Worm (Caenorhabditis elegans) whole organism, L4 larva: ENCODE measurements around the gene ZK112.4.
A peak's percentile ranks its signal among the peaks of the same experiment; 100 is the strongest.

Experiments used
- F10B5.3 ChIP-seq: sonication (generic microtip); optimal IDR thresholded peaks from 2 replicates; lab custom pipeline; 2016; ENCODE audit warnings: mild to moderate bottlenecking, missing genetic modification characterization, missing compliant biosample characterization
- Y105C5A.15 ChIP-seq: fragments of 200-800 bp; sonication (Bioruptor generic); IDR thresholded peaks from 2 replicates; pipeline ENCODE4 v1.3.6; 2022; ENCODE audit warnings: missing genetic modification characterization, missing compliant biosample characterization
- Y48G9A.11 ChIP-seq: fragments of 200-800 bp; sonication (Bioruptor generic); IDR thresholded peaks from 2 replicates; pipeline ENCODE4 v1.3.6; 2022; ENCODE audit warnings: missing genetic modification reagents, missing genetic modification characterization, missing compliant biosample characterization
- ZK546.5 ChIP-seq, 2 experiments: sonication (generic microtip); optimal IDR thresholded peaks; 2 replicates each; lab custom pipeline; 2017; ENCODE audit warnings: missing biosample characterization in 2 of 2, missing genetic modification characterization in 2 of 2
- arid-1 ChIP-seq: fragments of 200-800 bp; sonication (Bioruptor generic); conservative IDR thresholded peaks from 2 replicates; pipeline ENCODE4 v1.3.6; 2022; ENCODE audit warnings: missing genetic modification reagents, missing genetic modification characterization, missing compliant biosample characterization
- ceh-20 ChIP-seq: fragments of 200-800 bp; sonication (Bioruptor generic); IDR thresholded peaks from 2 replicates; pipeline ENCODE4 v1.3.6; 2022; ENCODE audit warnings: missing genetic modification reagents, missing genetic modification characterization, missing compliant biosample characterization
- ceh-28 ChIP-seq: fragments of 150-350 bp; optimal IDR thresholded peaks from 2 replicates; lab custom pipeline; 2014; ENCODE audit warnings: missing biosample characterization, missing genetic modification reagents, missing genetic modification characterization
- ceh-32 ChIP-seq: sonication (generic microtip); optimal IDR thresholded peaks from 2 replicates; lab custom pipeline; 2016; ENCODE audit warnings: mild to moderate bottlenecking, missing genetic modification characterization, missing compliant biosample characterization; ENCODE audit not compliant: poor library complexity
- ceh-62 ChIP-seq: sonication (generic microtip); optimal IDR thresholded peaks from 2 replicates; lab custom pipeline; 2017; ENCODE audit warnings: missing biosample characterization, missing genetic modification characterization
- cey-2 ChIP-seq: sonication (generic microtip); optimal IDR thresholded peaks from 3 replicates; lab custom pipeline; 2017; ENCODE audit warnings: missing genetic modification characterization, mild to moderate bottlenecking, missing compliant biosample characterization, antibody characterized with exemption, borderline replicate concordance; ENCODE audit not compliant: insufficient read depth
- ctbp-1 ChIP-seq: fragments of 200-800 bp; sonication (Bioruptor generic); IDR thresholded peaks from 2 replicates; pipeline ENCODE4 v1.3.6; 2022; ENCODE audit warnings: missing genetic modification reagents, missing genetic modification characterization, missing compliant biosample characterization
- daf-16 ChIP-seq, 3 experiments: sonication (generic microtip); optimal IDR thresholded peaks; 2 replicates each; lab custom pipeline; 2016 to 2017; ENCODE audit warnings: missing genetic modification characterization in 3 of 3, missing genetic modification reagents in 3 of 3, mild to moderate bottlenecking in 2 of 3, missing compliant biosample characterization in 2 of 3, missing biosample characterization in 1 of 3, moderate library complexity in 1 of 3
- daf-8 ChIP-seq: fragments of 200-800 bp; sonication (Bioruptor generic); IDR thresholded peaks from 2 replicates; pipeline ENCODE4 v1.3.6; 2022; ENCODE audit warnings: missing genetic modification characterization, missing compliant biosample characterization
- dmd-6 ChIP-seq: fragments of 200-800 bp; sonication (Bioruptor generic); IDR thresholded peaks from 2 replicates; pipeline ENCODE4 v1.3.6; 2022; ENCODE audit warnings: missing genetic modification reagents, missing genetic modification characterization, missing compliant biosample characterization
- hmg-1.1 ChIP-seq: fragments of 200-800 bp; sonication (Bioruptor generic); IDR thresholded peaks from 2 replicates; pipeline ENCODE4 v1.3.6; 2022; ENCODE audit warnings: missing genetic modification reagents, missing genetic modification characterization, missing compliant biosample characterization
- lin-13 ChIP-seq: fragments of 150-350 bp; optimal IDR thresholded peaks from 2 replicates; lab custom pipeline; 2014; ENCODE audit warnings: missing biosample characterization, missing genetic modification reagents, missing genetic modification characterization
- lin-38 ChIP-seq: fragments of 200-800 bp; sonication (Bioruptor generic); IDR thresholded peaks from 2 replicates; pipeline ENCODE4 v1.3.6; 2022; ENCODE audit warnings: missing genetic modification reagents, missing genetic modification characterization, missing compliant biosample characterization
- lsy-2 ChIP-seq, 2 experiments: fragments of 150-350 bp in 1 of 2; sonication (generic microtip) in 1 of 2; optimal IDR thresholded peaks; 2 replicates each; lab custom pipeline; 2014 to 2017; ENCODE audit warnings: missing biosample characterization in 2 of 2, missing genetic modification characterization in 2 of 2
- mes-2 ChIP-seq: sonication (generic microtip); optimal IDR thresholded peaks from 2 replicates; lab custom pipeline; 2016; ENCODE audit warnings: missing genotype, mild to moderate bottlenecking, missing genetic modification characterization, missing compliant biosample characterization; ENCODE audit not compliant: poor library complexity, severe bottlenecking
- nhr-102 ChIP-seq: sonication (generic microtip); optimal IDR thresholded peaks from 2 replicates; lab custom pipeline; 2016; ENCODE audit warnings: mild to moderate bottlenecking, missing genetic modification characterization, moderate library complexity, missing compliant biosample characterization
- nhr-11 ChIP-seq: fragments of 150-350 bp; optimal IDR thresholded peaks from 2 replicates; lab custom pipeline; 2014; ENCODE audit warnings: missing biosample characterization, missing genetic modification characterization
- nhr-25 ChIP-seq: sonication (generic microtip); optimal IDR thresholded peaks from 2 replicates; lab custom pipeline; 2017; ENCODE audit warnings: missing genetic modification characterization, mild to moderate bottlenecking, missing compliant biosample characterization, antibody characterized with exemption, moderate library complexity, borderline replicate concordance; ENCODE audit not compliant: insufficient read depth
- nhr-6 ChIP-seq: fragments of 150-350 bp; optimal IDR thresholded peaks from 2 replicates; lab custom pipeline; 2014; ENCODE audit warnings: missing biosample characterization, missing genetic modification characterization
- pqm-1 ChIP-seq: sonication (generic microtip); optimal IDR thresholded peaks from 2 replicates; lab custom pipeline; 2017; ENCODE audit warnings: missing biosample characterization, missing genetic modification characterization
- rbr-2 ChIP-seq: sonication (generic microtip); optimal IDR thresholded peaks from 2 replicates; lab custom pipeline; 2016; ENCODE audit warnings: missing genotype, missing genetic modification characterization, missing compliant biosample characterization
- saeg-2 ChIP-seq: fragments of 200-800 bp; sonication (Bioruptor generic); IDR thresholded peaks from 2 replicates; pipeline ENCODE4 v1.3.6; 2022; ENCODE audit warnings: missing genetic modification reagents, missing genetic modification characterization, missing compliant biosample characterization
- set-16 ChIP-seq: fragments of 200-800 bp; sonication (Bioruptor generic); IDR thresholded peaks from 2 replicates; pipeline ENCODE4 v1.3.6; 2022; ENCODE audit warnings: missing genetic modification reagents, missing genetic modification characterization, missing compliant biosample characterization
- spr-1 ChIP-seq: sonication (generic microtip); optimal IDR thresholded peaks from 2 replicates; lab custom pipeline; 2016; ENCODE audit warnings: mild to moderate bottlenecking, missing genetic modification characterization, missing compliant biosample characterization
- zip-2 ChIP-seq: fragments of 150-350 bp; optimal IDR thresholded peaks from 2 replicates; lab custom pipeline; 2014; ENCODE audit warnings: missing biosample characterization, missing genetic modification characterization
- ztf-7 ChIP-seq: fragments of 150-350 bp; optimal IDR thresholded peaks from 2 replicates; lab custom pipeline; 2014; ENCODE audit warnings: missing biosample characterization, missing genetic modification characterization

ZK112.4 gene

ce11 chrIII:7718318-7718717 lies 11.5 kb downstream of the ZK112.4 start (continued):
- TF ChIP-seq daf-16 (GFP tag; optimal IDR thresholded peaks at IDR 0.05; lab: Kevin White, UChicago) (peak; percentile 6 to 57), daf-16 (tag; optimal IDR thresholded peaks at IDR 0.05; lab: Kevin White, UChicago) (peak; percentile 82), daf-8 (GFP tag; lab: Robert Waterston, UW) (no peak), zip-2 (tag; lab: Kevin White, UChicago) (no peak), mes-2 (tag; lab: Kevin White, UChicago) (peak; percentile 69), lin-38 (GFP tag; lab: Robert Waterston, UW) (no peak), nhr-102 (tag; lab: Kevin White, UChicago) (no peak), Y105C5A.15 (GFP tag; lab: Robert Waterston, UW) (no peak), ctbp-1 (GFP tag; lab: Robert Waterston, UW) (no peak), F10B5.3 (tag; lab: Kevin White, UChicago) (no peak), ZK546.5 (tag; optimal IDR thresholded peaks at IDR 0.05; lab: Kevin White, UChicago) (no peak), nhr-6 (tag; lab: Kevin White, UChicago) (no peak), ceh-32 (tag; lab: Kevin White, UChicago) (no peak)
- TF ChIP-seq, all 104 proteins: peak for 29

DNA sequence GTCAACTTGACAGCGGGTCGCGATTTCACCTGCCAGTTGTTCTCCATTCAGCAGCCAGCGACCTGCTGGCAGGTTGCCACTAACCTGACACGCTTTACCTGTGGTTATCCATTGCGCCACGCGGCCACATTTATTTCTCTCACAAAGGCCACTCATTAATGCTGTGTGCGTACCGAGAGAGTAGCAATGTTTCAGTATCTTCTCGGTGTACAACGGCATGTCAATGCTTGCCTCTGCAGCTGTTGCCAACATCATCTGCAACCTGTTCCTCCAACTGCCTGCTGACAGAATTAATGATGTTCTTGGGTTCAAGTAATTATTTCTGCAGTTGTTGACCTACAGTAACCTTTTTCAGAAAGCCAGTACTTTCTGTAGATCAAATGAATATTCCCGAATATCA lies 13.3 kb downstream of the ZK112.4 start:
- no peak for TF ChIP-seq ceh-20 (GFP tag; lab: Robert Waterston, UW)
- TF ChIP-seq hmg-1.1 (GFP tag; lab: Robert Waterston, UW), result 0 out of 2 replicates have a peak, but pooled peaks have one; percentile 10
- no peak for TF ChIP-seq pqm-1 (tag; lab: Kevin White, UChicago)
- TF ChIP-seq nhr-25 (tag; lab: Kevin White, UChicago), result no peak
- no peak for TF ChIP-seq ceh-62 (tag; lab: Kevin White, UChicago)
- TF ChIP-seq cey-2, result no peak
- TF ChIP-seq set-16 (GFP tag; lab: Robert Waterston, UW), result peak; percentile 44; the same call in 1 of the 2 replicates
- TF ChIP-seq ceh-28 (tag; lab: Kevin White, UChicago), result no peak
- TF ChIP-seq ceh-32 (tag; lab: Kevin White, UChicago), result no peak
- TF ChIP-seq saeg-2 (GFP tag; lab: Robert Waterston, UW), result no peak
- no peak for TF ChIP-seq dmd-6 (GFP tag; lab: Robert Waterston, UW)
- TF ChIP-seq nhr-11 (tag; lab: Kevin White, UChicago), result no peak

- peak; percentile 97 for TF ChIP-seq Y48G9A.11 (GFP tag; lab: Robert Waterston, UW)
Observed at ce11 chrIII:7715151-7715550, 14.7 kb downstream of the ZK112.4 start.

- TF ChIP-seq arid-1 (GFP tag; lab: Robert Waterston, UW) (0 out of 2 replicates have a peak, but pooled peaks have one; percentile 24), lsy-2 (tag; optimal IDR thresholded peaks at IDR 0.05; lab: Kevin White, UChicago) (peak in 1 of 2 experiments; percentile 28), hmg-1.1 (GFP tag; lab: Robert Waterston, UW) (0 out of 2 replicates have a peak, but pooled peaks have one; percentile 11), spr-1 (tag; lab: Kevin White, UChicago) (no peak), lin-13 (GFP tag; lab: Kevin White, UChicago) (peak; percentile 77), ztf-7 (tag; lab: Kevin White, UChicago) (no peak), mes-2 (tag; lab: Kevin White, UChicago) (peak; percentile 54)
- TF ChIP-seq, all 104 proteins: peak for 5
Observed at ce11 chrIII:7711908-7712359, 17.9 kb downstream of the ZK112.4 start, which contains the start of gene C03B8.3. Gene C03B8.3, plus strand, starts transcription at chrIII:7712309.

- no peak for TF ChIP-seq rbr-2 (tag; lab: Kevin White, UChicago)
- TF ChIP-seq nhr-6 (tag; lab: Kevin White, UChicago), result no peak
Observed at ce11 chrIII:7711495-7711894, 18.3 kb downstream of the ZK112.4 start.
